Fruit fly (Drosophila melanogaster) whole organism, pupa: ENCODE data around the gene CG7017.

Experiments
- CG10348 ChIP-seq: fragments of 200-800 bp; sonication (Bioruptor generic); IDR thresholded peaks from 2 replicates; pipeline ENCODE4 v1.3.6; 2022; ENCODE audit warnings: missing biosample characterization, missing genetic modification characterization
- CG13204 ChIP-seq: fragments of 200-800 bp; sonication (Bioruptor generic); optimal IDR thresholded peaks from 2 replicates; lab custom pipeline; 2018; ENCODE audit warnings: missing biosample characterization, mild to moderate bottlenecking, missing genetic modification characterization, moderate library complexity
- CG14655 ChIP-seq: fragments of 200-800 bp; sonication (Bioruptor generic); optimal IDR thresholded peaks from 3 replicates; lab custom pipeline; 2017; ENCODE audit warnings: mild to moderate bottlenecking, missing biosample characterization, missing genetic modification reagents, missing genetic modification characterization
- CG8301 ChIP-seq: fragments of 200-800 bp; sonication (Bioruptor generic); optimal IDR thresholded peaks from 2 replicates; lab custom pipeline; 2018; ENCODE audit warnings: missing biosample characterization, mild to moderate bottlenecking, missing genetic modification characterization
- EcR ChIP-seq: fragments of 200-800 bp; sonication (Bioruptor generic); optimal IDR thresholded peaks from 3 replicates; lab custom pipeline; 2019; ENCODE audit warnings: missing biosample characterization, missing genetic modification characterization, mild to moderate bottlenecking, moderate library complexity, missing genetic modification reagents
- Pif1B ChIP-seq: fragments of 200-800 bp; sonication (Bioruptor generic); optimal IDR thresholded peaks from 3 replicates; lab custom pipeline; 2016; ENCODE audit warnings: missing biosample characterization, missing genetic modification characterization
- gl ChIP-seq: fragments of 200-800 bp; sonication (Bioruptor generic); optimal IDR thresholded peaks from 2 replicates; lab custom pipeline; 2018; ENCODE audit warnings: missing biosample characterization, mild to moderate bottlenecking, missing genetic modification characterization
- rn ChIP-seq: fragments of 200-800 bp; sonication (Bioruptor generic); IDR thresholded peaks from 2 replicates; pipeline ENCODE4 v1.3.6; 2022; ENCODE audit warnings: missing biosample characterization, missing genetic modification characterization

DNA sequence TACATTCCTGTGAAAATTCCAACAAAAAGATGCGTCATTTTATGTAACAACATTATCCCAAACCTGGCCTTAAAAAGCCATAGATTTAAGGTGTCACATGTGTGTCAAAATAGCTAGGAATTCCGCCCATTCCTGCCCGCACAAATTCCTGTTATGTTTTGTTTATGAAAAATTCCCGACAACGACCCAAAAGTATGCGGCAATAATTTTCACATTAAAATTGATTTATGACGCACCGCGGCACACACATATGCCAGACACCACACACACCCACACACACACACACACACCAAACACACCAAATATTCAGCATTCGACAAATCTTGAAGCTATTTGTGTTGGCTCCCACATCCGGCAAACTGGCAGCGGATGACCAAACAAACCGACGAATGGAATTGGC is 29.1 kb downstream of the CG7017 start:
- TF ChIP-seq Pif1B (GFP tag; lab: Kevin White, UChicago) (no peak), CG10348 (no peak), CG8301 (no peak), CG13204 (GFP tag; lab: Kevin White, UChicago) (no peak), CG14655 (GFP tag; lab: Kevin White, UChicago) (no peak), gl (no peak), rn (GFP tag; lab: Robert Waterston, UW) (no peak), EcR (no peak)
